Worm (Caenorhabditis elegans): ENCODE results near the gene T16G12.4.
"Not testable (repeated sequence)": the region's sequence is repeated elsewhere in the genome, so short reads cannot be mapped to it uniquely, and the experiment has no call there.

T16G12.4 gene

DNA sequence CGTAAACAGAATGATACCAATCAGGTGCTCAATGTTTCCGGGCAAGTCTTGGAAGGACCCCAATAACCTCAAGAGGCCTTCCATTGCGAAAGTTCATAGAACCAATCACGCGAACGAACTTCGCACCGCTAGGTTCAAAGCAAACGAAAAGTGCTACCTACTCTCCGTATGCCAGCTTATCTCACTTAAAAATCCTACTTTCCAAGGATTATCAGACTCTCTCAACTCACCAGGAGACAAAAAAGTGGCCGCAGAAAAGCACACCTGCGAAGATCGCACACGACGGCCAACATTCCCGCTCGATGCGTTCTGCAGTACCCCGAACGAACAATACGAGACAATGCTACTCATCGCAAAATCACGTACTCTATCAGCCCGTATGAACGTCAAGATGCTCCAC, 4.3 kb upstream of the T16G12.4 start, which contains the start of gene T16G12.12:
Gene T16G12.12 (plus strand): TSS at position 301 of the 400 bp plus-strand sequence.
- not testable (repeated sequence) for TF ChIP-seq unc-62 (GFP tag; optimal IDR thresholded peaks at IDR 0.05)

DNA sequence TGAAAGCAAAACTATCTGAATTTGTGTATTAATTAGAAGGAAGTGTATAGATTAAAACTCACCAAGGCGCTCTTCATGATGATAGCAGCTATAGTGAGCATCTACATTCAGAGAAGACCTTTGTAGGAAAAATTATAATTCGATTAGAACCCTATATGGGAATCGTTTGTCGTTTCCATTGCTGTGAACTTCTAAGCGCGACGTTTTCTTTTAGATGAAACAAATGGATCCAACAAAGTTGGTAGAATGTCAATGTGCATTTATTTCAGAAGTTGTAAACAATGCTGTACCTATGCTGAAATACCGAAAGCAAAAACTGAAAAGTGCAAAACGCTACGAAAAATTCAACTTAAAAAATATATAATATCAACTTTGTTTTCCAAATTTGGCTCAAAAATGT, 1.6 kb upstream of the T16G12.4 start, which contains the start of gene T16G12.10:
Gene T16G12.10 (minus strand): TSS at position 101 of the 400 bp plus-strand sequence.
- TF ChIP-seq unc-62 (GFP tag; optimal IDR thresholded peaks at IDR 0.05): no peak

DNA sequence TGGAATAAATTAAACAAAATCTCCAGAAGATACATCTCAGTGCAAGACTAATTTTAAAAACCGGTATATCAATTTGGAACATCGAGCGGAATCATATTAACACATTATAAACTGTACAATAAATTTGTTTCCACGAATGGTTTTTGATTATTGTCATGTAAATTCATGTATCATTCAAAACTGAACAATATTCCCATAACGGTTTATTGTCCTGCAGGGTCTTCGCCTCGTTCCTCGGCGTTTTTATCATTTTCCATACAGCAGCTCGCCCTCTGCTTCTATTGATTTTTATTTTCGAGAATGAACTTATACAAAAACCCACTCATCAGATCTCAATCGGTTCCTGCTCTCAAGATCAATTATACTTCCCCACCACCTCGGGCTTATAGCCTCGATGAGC, 1.4 kb downstream of the T16G12.4 start, which contains the start of gene T16G12.8:
Gene T16G12.8 (plus strand): TSS at position 301 of the 400 bp plus-strand sequence.
- no peak for TF ChIP-seq unc-62 (GFP tag; optimal IDR thresholded peaks at IDR 0.05)

DNA sequence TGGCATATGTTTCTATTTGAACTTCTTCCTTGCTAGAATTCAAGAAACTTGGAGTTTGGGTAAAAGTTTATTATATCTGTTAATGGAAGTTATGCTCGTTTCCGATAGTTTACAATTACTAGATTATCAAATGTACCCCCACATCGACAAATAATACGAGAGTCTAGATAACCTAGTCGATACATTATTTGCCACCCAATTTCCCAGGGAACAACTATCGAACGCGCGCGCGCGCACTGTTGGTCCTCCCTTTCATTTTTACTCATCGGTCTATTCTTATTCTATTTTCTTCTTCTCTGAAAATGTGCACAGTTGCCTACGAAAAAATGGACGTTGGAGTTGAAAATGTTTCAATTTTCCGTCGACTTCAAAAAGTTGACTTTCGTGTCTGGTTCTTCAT, 3.0 kb downstream of the T16G12.4 start, which contains the start of gene T16G12.13:
Gene T16G12.13 (plus strand): TSS at position 293 of the 400 bp plus-strand sequence.
- TF ChIP-seq unc-62 (GFP tag; optimal IDR thresholded peaks at IDR 0.05): no peak

DNA sequence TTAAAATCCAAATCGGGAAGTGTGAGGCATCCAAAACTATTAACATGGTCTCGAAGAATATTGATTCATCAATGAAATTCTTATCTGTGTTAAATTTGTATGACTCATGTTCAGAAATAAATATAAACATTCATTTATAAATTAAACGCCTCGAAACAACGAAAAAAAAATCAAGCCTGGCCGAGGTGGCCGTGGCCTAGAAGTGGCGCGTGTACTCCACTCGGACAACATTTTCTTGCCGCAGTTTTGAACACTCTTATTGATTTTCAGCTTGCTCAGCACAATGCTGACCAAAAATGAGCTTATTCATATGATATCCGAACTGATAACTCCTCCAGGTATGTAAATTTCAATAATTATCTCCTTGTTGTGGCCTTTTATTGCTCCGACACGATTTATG, 6.5 kb downstream of the T16G12.4 start, which contains the start of gene ekl-6:
Gene ekl-6 (plus strand): TSS at position 265 of the 400 bp plus-strand sequence.
- TF ChIP-seq unc-62 (GFP tag; optimal IDR thresholded peaks at IDR 0.05): no peak

DNA sequence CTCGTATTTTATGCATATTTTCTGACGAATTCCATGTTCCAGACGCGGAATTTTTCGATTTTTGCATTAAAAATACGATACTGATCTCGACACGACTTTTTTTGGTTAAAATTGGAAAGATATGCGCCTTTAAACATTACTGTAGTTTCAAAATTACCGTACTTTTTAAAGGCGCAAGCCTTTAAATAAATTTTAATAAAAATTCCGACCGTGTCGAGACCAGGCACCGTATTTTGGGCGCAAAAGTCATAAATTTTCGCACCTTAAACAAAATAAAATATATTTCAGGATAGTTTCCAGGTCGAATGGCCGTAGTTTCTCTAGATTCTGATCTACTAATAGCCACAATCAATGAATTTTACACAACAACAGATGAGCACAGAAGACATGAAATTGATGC, 11.7 kb downstream of the T16G12.4 start, which contains the start of gene T16G12.6:
Gene T16G12.6 (plus strand): TSS at position 301 of the 400 bp plus-strand sequence.
- TF ChIP-seq unc-62 (GFP tag; optimal IDR thresholded peaks at IDR 0.05): no peak

DNA sequence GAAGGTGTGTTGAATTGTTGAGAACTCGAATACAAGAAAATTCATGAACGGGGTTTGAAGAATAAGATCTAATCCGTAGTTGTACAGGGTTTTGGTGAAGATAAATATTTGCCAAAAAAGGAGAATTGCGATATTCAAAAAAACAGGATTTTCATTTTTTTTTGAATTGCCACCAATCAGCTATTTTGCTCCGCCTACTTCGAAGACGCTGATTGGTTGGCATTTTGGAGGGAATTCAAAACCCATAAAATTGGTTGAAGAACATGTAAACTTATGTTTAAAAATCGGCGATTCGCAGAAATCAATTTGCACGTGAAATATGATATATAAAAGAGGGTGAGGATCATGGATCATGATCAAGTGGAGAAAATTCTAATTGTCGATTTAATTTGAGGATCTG, 18.4 kb downstream of the T16G12.4 start:
- no peak for TF ChIP-seq unc-62 (GFP tag; optimal IDR thresholded peaks at IDR 0.05)

DNA sequence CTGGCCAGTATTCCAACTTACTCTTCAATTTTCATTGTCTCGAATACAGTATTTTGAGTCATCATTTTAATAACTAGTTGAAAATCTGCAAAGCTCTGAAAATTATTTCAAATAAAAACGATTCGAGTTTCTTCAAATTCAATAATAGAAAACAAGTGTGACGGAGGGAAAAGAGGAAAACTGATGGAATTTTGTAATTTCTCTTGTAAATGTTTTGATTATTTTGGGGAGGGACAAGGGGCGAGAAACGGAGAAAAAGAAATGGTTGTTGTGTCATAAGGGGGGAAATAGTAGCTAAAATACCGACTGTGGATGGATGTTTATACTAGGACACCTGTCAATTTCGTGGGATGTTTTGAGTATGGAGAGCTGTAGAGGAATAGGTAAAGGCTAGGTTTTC, 20.5 kb downstream of the T16G12.4 start, which contains the start of gene T16G12.9:
Gene T16G12.9 (minus strand): TSS at position 101 of the 400 bp plus-strand sequence.
- no peak for TF ChIP-seq unc-62 (GFP tag; optimal IDR thresholded peaks at IDR 0.05)

DNA sequence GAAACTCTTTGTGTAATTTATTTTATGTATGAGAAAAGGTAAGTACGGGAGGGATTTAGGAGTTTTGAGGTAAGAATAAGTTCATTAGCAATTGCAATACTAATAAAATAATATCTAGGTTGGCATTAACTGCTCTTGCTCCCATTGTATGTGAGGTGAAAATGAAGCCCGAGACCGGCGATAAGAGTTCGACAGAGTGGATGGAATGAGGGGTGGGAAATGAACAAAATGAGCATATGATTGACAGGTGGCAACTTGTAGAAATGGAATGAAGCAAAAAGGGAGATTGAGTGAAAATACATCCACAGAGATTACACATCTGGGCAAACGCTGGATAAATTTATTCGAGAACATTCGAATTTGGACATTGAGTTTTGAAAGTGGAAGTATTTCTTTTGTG, 21.2 kb downstream of the T16G12.4 start:
- TF ChIP-seq unc-62 (GFP tag; optimal IDR thresholded peaks at IDR 0.05): no peak

DNA sequence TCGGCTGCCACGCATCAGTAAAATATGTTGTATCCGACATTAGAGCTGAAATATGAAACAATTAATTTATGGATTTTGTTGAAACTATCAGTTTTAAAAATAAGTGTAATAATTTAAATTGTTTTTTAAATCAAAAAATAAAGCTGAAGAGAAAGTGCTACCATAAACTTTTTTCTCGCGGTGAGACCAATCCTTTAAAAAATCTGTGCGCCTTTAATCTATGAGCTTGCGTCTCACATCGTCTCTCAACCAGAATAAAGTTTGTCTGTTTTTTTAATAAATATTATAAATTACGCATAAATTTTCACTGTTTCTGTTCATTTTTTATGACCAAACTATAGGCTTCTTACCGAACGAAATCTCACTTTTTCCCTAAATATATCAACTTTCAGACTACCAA, 25.6 kb downstream of the T16G12.4 start, which contains the start of gene T16H12.3:
Gene T16H12.3 (minus strand): TSS at position 51 of the 400 bp plus-strand sequence.
- TF ChIP-seq unc-62 (GFP tag; optimal IDR thresholded peaks at IDR 0.05): no peak

DNA sequence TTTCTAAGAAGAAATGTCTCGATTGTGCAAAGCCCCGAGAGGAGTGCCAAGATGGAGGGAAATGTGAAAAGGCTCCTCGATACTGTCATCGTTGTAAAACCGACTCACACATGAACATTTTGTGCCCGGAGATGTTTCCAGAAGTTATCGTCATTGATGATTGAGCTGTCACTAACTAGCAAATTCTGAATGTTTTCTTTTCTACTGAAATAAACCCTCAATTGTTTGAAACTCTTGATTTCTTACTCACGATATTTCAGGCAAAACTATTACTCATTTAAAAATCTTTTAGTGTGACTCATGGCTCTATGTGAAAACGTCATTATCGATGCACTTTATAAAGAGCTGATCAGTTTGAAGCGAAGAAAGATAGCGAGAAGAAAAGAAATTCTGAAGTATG, 27.5 kb downstream of the T16G12.4 start, which contains the start of gene T16H12.13:
Gene T16H12.13 (plus strand): TSS at position 301 of the 400 bp plus-strand sequence.
- TF ChIP-seq unc-62 (GFP tag; optimal IDR thresholded peaks at IDR 0.05): no peak

DNA sequence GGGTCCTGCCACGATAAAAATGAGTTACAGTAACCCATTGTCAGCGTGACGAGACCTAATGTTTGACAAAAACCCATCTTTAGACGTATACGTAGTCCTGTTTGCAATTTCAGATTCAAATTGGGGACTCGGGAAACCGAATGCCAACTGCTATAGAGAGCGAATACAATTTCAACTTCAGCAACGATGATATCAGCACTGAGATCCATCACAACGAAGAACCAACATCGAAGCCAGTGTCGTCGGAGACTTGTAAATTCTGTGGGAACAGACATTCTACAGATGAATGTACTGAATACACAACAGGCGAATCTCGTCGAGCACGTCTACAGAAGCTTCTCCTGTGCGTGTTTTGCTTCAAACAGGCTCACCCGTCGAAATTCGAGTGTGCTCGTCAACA, 28.0 kb downstream of the T16G12.4 start:
- no peak for TF ChIP-seq unc-62 (GFP tag; optimal IDR thresholded peaks at IDR 0.05)

DNA sequence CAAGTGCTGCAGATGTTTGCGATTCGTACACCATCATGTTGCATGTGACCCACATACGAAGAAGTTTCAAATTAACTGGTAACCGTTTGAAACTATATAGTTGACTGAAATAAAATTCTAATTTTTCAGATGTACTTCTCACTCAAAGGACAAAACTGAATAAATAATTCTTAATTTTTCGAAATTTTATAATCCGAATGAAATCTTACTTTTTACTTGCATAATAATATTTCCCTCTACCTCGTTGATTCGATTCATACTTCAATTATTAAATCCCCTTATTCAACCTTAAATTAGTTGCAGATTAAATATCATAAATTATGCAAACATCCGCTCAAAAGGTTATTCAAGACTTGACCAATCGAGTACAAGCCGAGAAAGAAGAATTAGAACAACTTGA, 28.4 kb downstream of the T16G12.4 start, which contains the start of gene T16H12.2:
Gene T16H12.2 (plus strand): TSS at position 301 of the 400 bp plus-strand sequence.
- no peak for TF ChIP-seq unc-62 (GFP tag; optimal IDR thresholded peaks at IDR 0.05)

DNA sequence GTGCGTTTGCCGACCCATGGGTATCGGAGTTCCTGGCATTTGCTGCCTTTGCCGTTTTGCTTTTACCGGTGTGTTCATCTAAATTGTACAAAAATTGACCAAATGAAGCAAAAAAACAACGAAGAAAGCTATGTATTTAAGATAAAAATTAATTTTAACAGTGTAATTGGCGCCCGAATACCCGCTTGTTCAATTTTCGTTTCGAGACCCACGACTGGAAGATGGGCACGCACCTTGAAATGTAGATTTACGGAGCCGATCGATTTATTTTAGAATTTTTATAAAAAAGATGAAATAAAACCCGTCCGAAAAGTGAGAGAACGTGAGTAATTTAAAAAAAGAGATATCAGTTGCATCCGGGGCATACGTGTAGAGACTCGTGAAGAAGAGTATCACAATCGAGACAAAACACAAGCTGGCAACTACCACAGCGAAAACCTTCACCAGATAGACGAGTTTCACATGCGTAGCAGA, 30.9 kb downstream of the T16G12.4 start, which contains the start of gene hal-2:
Gene hal-2 (minus strand): TSS at position 424 of the 474 bp plus-strand sequence.
- TF ChIP-seq unc-62 (GFP tag; optimal IDR thresholded peaks at IDR 0.05): no peak

DNA sequence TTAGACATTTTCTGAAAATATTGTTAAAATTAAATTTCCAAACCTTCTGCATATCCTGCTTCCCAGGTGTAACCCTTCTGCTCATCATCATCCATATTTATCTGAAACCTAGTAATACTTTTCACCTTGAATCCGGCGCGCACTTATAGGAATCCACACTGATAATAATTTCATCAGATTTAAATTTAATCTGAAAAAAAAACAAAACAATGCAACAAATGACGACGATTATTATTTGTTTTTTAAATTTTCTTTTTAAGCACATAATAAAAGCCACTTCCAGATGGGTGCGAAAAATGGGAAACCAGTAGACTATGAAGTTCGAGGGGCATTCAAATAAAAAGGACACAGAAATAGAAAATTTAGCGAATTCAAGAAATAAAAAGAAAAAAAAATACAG, 33.1 kb downstream of the T16G12.4 start, which contains the start of gene gtf-2H2C:
Gene gtf-2H2C (minus strand): TSS at position 101 of the 400 bp plus-strand sequence.
- TF ChIP-seq unc-62 (GFP tag; optimal IDR thresholded peaks at IDR 0.05): no peak

DNA sequence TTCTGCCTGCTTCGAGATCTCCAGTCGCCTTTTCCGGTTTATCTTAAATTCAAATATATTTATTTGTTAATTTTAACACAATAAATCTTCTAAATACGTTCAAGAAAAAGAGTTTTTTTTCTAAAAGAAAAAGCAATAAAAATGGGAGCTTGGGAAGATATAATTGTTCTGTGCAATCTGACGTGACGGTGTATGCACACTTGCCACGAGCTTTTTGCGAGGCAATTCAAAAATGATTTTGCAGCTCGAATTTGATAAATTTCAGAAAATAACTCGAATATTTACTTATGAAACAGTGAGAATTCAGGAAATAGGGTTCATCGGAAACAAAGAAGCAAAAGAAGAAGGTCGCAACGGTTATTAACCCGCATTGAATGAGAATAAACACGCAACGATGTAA, 35.5 kb downstream of the T16G12.4 start:
- TF ChIP-seq unc-62 (GFP tag; optimal IDR thresholded peaks at IDR 0.05): no peak

DNA sequence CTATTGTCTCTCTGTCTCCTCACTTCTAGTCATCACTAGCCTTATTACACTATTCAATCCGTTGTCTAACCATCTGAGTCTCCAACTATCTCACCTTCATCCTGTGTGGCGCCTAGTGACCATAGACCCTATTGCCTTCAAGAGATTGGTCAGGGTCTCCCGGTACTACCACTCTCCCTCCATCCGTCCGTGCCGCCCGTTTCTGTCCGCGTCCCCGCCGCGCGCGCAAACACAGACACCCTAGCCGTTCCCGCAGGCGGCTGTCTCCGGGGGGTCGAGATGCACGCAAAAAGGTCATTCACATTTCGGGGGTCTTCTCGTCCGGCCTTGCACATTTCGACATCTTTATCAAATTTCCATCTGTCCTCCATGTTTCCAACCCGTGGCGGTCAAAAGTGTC, 36.9 kb downstream of the T16G12.4 start:
- no peak for TF ChIP-seq unc-62 (GFP tag; optimal IDR thresholded peaks at IDR 0.05)
